Fruit fly (Drosophila melanogaster): Measurements from ENCODE around the gene CG34051.

Gene CG34051

dm6 chr2L:19915195-19915594 lies 45.6 kb downstream of the CG34051 start:
- TF ChIP-seq CTCF (optimal IDR thresholded peaks at IDR 0.05), result peak; percentile 32 to 75
- no peak for TF ChIP-seq CG8478 (optimal IDR thresholded peaks at IDR 0.05)

- TF ChIP-seq CTCF (optimal IDR thresholded peaks at IDR 0.05), result no peak
- TF ChIP-seq CG8478 (optimal IDR thresholded peaks at IDR 0.05), result no peak
Observed at dm6 chr2L:19913416-19913815, 47.4 kb downstream of the CG34051 start, which contains the start of gene TotE. Gene TotE (minus strand): TSS chr2L:19913516.

- TF ChIP-seq CTCF (optimal IDR thresholded peaks at IDR 0.05), result no peak
- TF ChIP-seq CG8478 (optimal IDR thresholded peaks at IDR 0.05), result no peak
Observed at dm6 chr2L:19912277-19912676, 48.6 kb downstream of the CG34051 start, which contains the start of gene TotF. Gene TotF (minus strand): TSS chr2L:19912377.
